Worm (Caenorhabditis elegans) whole organism, young adult: ENCODE data around the gene B0222.11.

Experiments
- K11D2.4 ChIP-seq: fragments of 200-800 bp; sonication (Bioruptor generic); IDR thresholded peaks from 2 replicates; pipeline ENCODE4 v1.3.6; 2022; ENCODE audit warnings: missing genetic modification reagents, missing genetic modification characterization, missing compliant biosample characterization
- bed-1 ChIP-seq: fragments of 200-800 bp; sonication (Bioruptor generic); IDR thresholded peaks from 2 replicates; pipeline ENCODE4 v1.3.6; 2022; ENCODE audit warnings: missing genetic modification reagents, missing genetic modification characterization, missing compliant biosample characterization
- ceh-40 ChIP-seq: fragments of 200-800 bp; sonication (Bioruptor generic); IDR thresholded peaks from 2 replicates; pipeline ENCODE4 v1.3.6; 2022; ENCODE audit warnings: missing genetic modification characterization, missing compliant biosample characterization
- dpl-1 ChIP-seq: fragments of 150-350 bp; optimal IDR thresholded peaks from 2 replicates; lab custom pipeline; 2014; ENCODE audit warnings: missing biosample characterization, missing genetic modification reagents, missing genetic modification characterization
- egl-18 ChIP-seq: fragments of 200-800 bp; sonication (Bioruptor generic); IDR thresholded peaks from 2 replicates; pipeline ENCODE4 v1.3.6; 2022; ENCODE audit warnings: missing genetic modification reagents, missing genetic modification characterization, missing compliant biosample characterization
- hsf-1 ChIP-seq: fragments of 200-800 bp; sonication (Bioruptor generic); IDR thresholded peaks from 2 replicates; pipeline ENCODE4 v1.3.6; 2022; ENCODE audit warnings: missing genetic modification reagents, missing genetic modification characterization, missing compliant biosample characterization
- madf-6 ChIP-seq: fragments of 200-800 bp; sonication (Bioruptor generic); IDR thresholded peaks from 2 replicates; pipeline ENCODE4 v1.3.6; 2022; ENCODE audit warnings: missing genetic modification reagents, missing genetic modification characterization, missing compliant biosample characterization
- nfya-2 ChIP-seq: fragments of 200-800 bp; sonication (Bioruptor generic); IDR thresholded peaks from 2 replicates; pipeline ENCODE4 v1.3.6; 2022; ENCODE audit warnings: missing genetic modification reagents, missing genetic modification characterization, missing compliant biosample characterization
- pha-4 ChIP-seq: fragments of 150-350 bp; sonication (generic microtip); optimal IDR thresholded peaks from 2 replicates; lab custom pipeline; 2014; ENCODE audit warnings: missing biosample characterization, missing genetic modification reagents, missing genetic modification characterization
- ztf-28 ChIP-seq: fragments of 200-800 bp; sonication (Bioruptor generic); IDR thresholded peaks from 2 replicates; pipeline ENCODE4 v1.3.6; 2022; ENCODE audit warnings: missing genetic modification reagents, missing genetic modification characterization, missing compliant biosample characterization

- TF ChIP-seq madf-6 (GFP tag; lab: Robert Waterston, UW) (no peak), ceh-40 (GFP tag; lab: Robert Waterston, UW) (no peak), pha-4 (no peak), hsf-1 (GFP tag; lab: Robert Waterston, UW) (no peak), egl-18 (GFP tag; lab: Robert Waterston, UW) (no peak), ztf-28 (no peak), nfya-2 (GFP tag; lab: Robert Waterston, UW) (no peak), bed-1 (GFP tag; lab: Robert Waterston, UW) (no peak), dpl-1 (no peak), K11D2.4 (no peak)
These were observed 5.8 kb upstream of the B0222.11 start, which contains the start of gene pqn-16 for ce11 chrV:9173789-9174188.
